Worm (Caenorhabditis elegans): ENCODE measurements around the gene T22C8.4.

The T22C8.4 gene

DNA sequence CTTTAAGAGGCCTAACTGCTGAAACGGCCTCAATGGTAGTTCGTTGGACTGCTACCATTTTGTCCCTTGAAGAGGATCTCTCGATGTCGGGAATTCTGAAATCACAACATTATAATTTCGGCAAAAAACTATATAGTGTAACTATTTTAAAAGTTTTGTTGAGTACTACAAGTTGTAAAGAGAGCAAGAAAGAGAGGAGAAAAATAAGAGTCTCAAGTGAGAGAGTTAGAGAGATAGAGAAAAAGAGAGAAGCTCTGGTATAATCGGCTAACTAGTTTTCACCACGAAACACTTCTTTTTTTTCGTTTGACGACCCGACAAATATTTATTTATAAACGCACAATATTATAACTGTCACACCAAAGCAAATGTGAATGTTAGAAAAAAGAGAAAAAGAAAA lies 14.3 kb upstream of the T22C8.4 start, which contains the start of gene vab-9:
Gene vab-9, minus strand, starts transcription at position 101 of the 400 bp plus-strand sequence.
- no peak for TF ChIP-seq mml-1 (tag; optimal IDR thresholded peaks at IDR 0.05)
- TF ChIP-seq pha-4 (tag; optimal IDR thresholded peaks at IDR 0.05), result peak; percentile 46
- no peak for TF ChIP-seq nhr-11 (tag; optimal IDR thresholded peaks at IDR 0.05)

DNA sequence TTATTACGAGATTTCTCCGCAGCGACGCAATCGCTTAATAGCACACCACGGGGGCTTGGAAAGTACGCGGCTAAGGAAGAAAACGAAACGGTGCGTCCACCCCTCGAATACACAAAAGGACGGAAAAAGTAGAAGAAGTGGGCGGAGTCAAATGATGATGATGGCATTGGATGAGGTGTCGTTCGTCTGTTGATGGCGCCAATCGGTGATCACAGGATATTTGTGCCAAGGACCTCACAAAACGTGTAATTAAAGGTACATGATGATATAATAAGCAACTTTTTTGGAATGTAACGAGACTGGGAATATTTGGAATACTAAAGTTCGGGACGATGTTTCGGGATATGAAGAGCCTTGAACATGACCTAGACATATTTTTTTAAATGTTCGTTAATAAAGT lies 11.1 kb upstream of the T22C8.4 start, which contains the start of gene cutl-12:
Gene cutl-12, minus strand, starts transcription at position 101 of the 400 bp plus-strand sequence.
- TF ChIP-seq elt-1 (tag; optimal IDR thresholded peaks at IDR 0.05), result no peak

DNA sequence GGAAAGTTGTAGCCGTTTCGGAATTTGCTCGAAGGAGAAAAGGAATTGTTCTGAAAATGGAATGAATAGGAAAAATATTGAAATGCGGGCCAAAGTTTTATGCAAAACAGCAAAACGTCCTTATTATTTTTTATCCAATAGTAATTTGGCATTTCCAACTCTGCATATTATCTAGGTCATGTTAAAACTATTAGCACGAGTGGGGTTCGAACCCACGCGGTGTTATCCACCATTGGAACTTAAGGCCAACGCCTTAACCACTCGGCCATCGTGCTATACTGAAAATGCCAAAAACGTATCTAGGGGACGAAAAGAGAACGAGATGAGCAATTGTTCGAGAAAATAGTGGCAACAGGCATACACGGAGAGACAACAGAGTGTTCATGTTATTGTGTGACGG lies 8.5 kb upstream of the T22C8.4 start:
- TF ChIP-seq ama-1 (optimal IDR thresholded peaks at IDR 0.05) (no peak), nhr-67 (tag; optimal IDR thresholded peaks at IDR 0.05) (no peak), lsy-12 (tag; optimal IDR thresholded peaks at IDR 0.05) (no peak), lin-39 (tag; optimal IDR thresholded peaks at IDR 0.05) (no peak), egl-27 (tag; optimal IDR thresholded peaks at IDR 0.05) (no peak), eor-1 (tag; optimal IDR thresholded peaks at IDR 0.05) (no peak), sea-2 (GFP tag; optimal IDR thresholded peaks at IDR 0.05) (no peak), fkh-10 (GFP tag; optimal IDR thresholded peaks at IDR 0.05) (no peak)

DNA sequence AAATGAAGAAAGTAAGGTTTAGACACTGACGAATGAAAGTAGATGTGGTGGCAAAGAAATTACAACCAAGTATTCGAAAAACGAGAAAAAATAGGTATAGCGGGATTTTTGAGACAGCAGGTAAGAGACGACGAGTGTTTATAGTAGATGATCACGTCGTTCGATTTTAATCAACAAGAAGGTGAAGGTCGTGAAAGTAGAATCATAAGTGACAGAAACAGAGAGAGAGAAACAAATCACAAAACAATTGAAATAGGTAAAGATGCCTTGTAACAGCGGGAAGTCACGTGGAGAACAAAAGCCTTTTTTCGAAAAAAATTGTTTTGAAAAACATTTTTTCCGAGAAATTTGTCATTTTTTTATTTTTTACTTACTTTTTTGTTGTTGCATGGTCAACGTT lies 6.8 kb upstream of the T22C8.4 start, which contains the start of gene T22C8.6:
Gene T22C8.6, minus strand, starts transcription at position 194 of the 400 bp plus-strand sequence.
- TF ChIP-seq ama-1 (optimal IDR thresholded peaks at IDR 0.05) (no peak), nhr-23 (tag; optimal IDR thresholded peaks at IDR 0.05) (peak; percentile 19), nhr-25 (tag; optimal IDR thresholded peaks at IDR 0.05) (peak; percentile 33)

DNA sequence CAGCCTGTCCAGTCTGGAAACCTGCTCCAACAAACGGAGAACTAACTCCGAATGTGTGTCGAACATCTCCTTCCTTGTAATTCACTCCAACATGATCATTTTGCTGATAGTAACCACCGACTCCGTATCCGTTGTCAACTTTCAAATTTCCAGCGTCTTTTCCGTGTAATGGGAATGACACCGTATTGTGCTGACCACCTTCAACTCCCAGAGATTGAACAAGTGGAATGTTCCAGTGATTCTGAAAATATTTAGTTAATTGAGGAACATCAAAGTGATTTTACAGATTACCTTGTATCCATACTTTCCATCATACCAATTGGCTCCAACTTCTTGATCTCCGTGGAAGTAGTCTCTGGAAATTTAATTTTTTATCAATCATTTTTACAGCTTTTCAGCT lies 4.6 kb upstream of the T22C8.4 start:
- TF ChIP-seq lin-15B (tag; optimal IDR thresholded peaks at IDR 0.05) (no peak), nhr-43 (tag; optimal IDR thresholded peaks at IDR 0.05; ENCODE audit: poor library complexity, severe bottlenecking) (no peak), nhr-77 (tag; optimal IDR thresholded peaks at IDR 0.05) (no peak), mdl-1 (tag; optimal IDR thresholded peaks at IDR 0.05) (no peak), fkh-2 (tag; optimal IDR thresholded peaks at IDR 0.05) (no peak), elt-2 (tag; optimal IDR thresholded peaks at IDR 0.05) (no peak), ZK546.5 (tag; optimal IDR thresholded peaks at IDR 0.05) (no peak), nhr-237 (tag; optimal IDR thresholded peaks at IDR 0.05) (no peak), aly-2 (tag; optimal IDR thresholded peaks at IDR 0.05) (no peak), lin-39 (tag; optimal IDR thresholded peaks at IDR 0.05) (no peak), tbx-2 (tag; optimal IDR thresholded peaks at IDR 0.05) (no peak), fkh-10 (GFP tag; optimal IDR thresholded peaks at IDR 0.05) (no peak)

DNA sequence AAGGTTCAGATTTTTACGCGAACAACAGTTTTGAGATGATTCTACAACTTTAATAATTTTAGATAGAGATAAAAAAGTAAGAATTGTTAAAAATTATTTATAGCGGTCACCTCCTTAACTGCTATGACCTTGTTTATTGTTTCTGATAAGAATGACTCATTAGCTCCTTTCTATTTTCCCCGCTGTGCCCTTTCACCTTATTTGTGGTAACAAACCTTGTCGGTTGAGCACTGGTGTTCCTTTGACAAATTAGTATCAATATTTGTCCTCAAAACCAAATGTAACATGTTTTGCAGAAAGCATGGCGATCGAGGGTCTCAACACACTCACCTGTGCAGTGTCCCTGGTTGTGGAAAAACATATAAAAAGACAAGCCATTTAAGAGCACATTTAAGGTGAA lies 3.3 kb upstream of the T22C8.4 start:
- TF ChIP-seq pha-4 (tag; optimal IDR thresholded peaks at IDR 0.05), result peak; percentile 48
- TF ChIP-seq pqm-1 (tag; optimal IDR thresholded peaks at IDR 0.05), result no peak

DNA sequence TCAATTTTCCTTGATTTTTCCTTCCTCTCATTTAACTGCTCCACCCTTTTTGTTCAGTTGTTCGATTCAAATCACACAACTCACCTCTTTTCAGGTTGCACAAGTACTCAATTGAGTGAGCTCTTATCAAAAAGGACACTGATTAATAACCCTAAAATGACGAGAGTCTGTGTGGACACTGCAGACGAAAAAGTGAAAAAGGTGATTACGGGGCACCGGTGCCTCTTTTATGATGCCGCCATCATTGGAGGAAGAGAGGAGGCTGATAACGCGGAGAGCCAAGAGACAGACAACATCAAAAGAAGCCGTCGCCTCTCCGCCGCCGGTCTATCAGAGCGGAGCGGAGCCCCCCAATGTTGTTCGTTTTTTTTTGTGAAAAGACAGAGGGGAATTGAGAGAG lies 1.9 kb upstream of the T22C8.4 start, which contains the start of gene sptf-2:
Gene sptf-2, plus strand, starts transcription at position 297 of the 400 bp plus-strand sequence.
- TF ChIP-seq unc-39 (tag; optimal IDR thresholded peaks at IDR 0.05) (no peak), nhr-77 (tag; optimal IDR thresholded peaks at IDR 0.05) (no peak), pqm-1 (tag; optimal IDR thresholded peaks at IDR 0.05) (peak; percentile 88), zag-1 (tag; optimal IDR thresholded peaks at IDR 0.05) (no peak), sea-2 (GFP tag; optimal IDR thresholded peaks at IDR 0.05) (no peak), R02D3.7 (tag; optimal IDR thresholded peaks at IDR 0.05) (no peak), ceh-16 (tag; optimal IDR thresholded peaks at IDR 0.05) (no peak), lin-15B (tag; optimal IDR thresholded peaks at IDR 0.05) (no peak), ztf-4 (tag; optimal IDR thresholded peaks at IDR 0.05) (no peak), elt-3 (tag; optimal IDR thresholded peaks at IDR 0.05) (no peak), nhr-67 (tag; optimal IDR thresholded peaks at IDR 0.05) (no peak), elt-2 (tag; optimal IDR thresholded peaks at IDR 0.05) (peak; percentile 98), elt-1 (tag; optimal IDR thresholded peaks at IDR 0.05) (no peak), skn-1 (tag; optimal IDR thresholded peaks at IDR 0.05) (peak; percentile 17), hmg-11 (tag; optimal IDR thresholded peaks at IDR 0.05) (no peak), ceh-28 (tag; optimal IDR thresholded peaks at IDR 0.05) (no peak), unc-62 (GFP tag; optimal IDR thresholded peaks at IDR 0.05) (no peak), mml-1 (tag; optimal IDR thresholded peaks at IDR 0.05) (no peak), nhr-76 (tag; optimal IDR thresholded peaks at IDR 0.05) (no peak), ZK546.5 (tag; optimal IDR thresholded peaks at IDR 0.05) (no peak), ceh-82 (tag; optimal IDR thresholded peaks at IDR 0.05) (no peak), nhr-23 (tag; optimal IDR thresholded peaks at IDR 0.05) (no peak), pha-4 (tag; optimal IDR thresholded peaks at IDR 0.05) (peak; percentile 34), snpc-4 (tag; optimal IDR thresholded peaks at IDR 0.05) (no peak), egl-27 (tag; optimal IDR thresholded peaks at IDR 0.05) (no peak), nhr-25 (tag; optimal IDR thresholded peaks at IDR 0.05) (no peak), nhr-237 (tag; optimal IDR thresholded peaks at IDR 0.05) (no peak), fkh-2 (tag; optimal IDR thresholded peaks at IDR 0.05) (no peak), ama-1 (optimal IDR thresholded peaks at IDR 0.05) (no peak), nhr-12 (tag; optimal IDR thresholded peaks at IDR 0.05) (no peak), egl-5 (tag; optimal IDR thresholded peaks at IDR 0.05) (no peak), mdl-1 (tag; optimal IDR thresholded peaks at IDR 0.05) (no peak)
